Fruit fly (Drosophila melanogaster) whole organism, embryonic: ENCODE data around the gene CG31827.
A peak's percentile ranks its signal among the peaks of the same experiment; 100 is the strongest.

Source experiments
- B-H2 ChIP-seq: fragments of 200-800 bp; sonication (Bioruptor generic); optimal IDR thresholded peaks from 2 replicates; lab custom pipeline; 2018; ENCODE audit warnings: missing biosample characterization, mild to moderate bottlenecking, missing genetic modification characterization
- CG10147 ChIP-seq: fragments of 200-800 bp; sonication (Bioruptor generic); optimal IDR thresholded peaks from 2 replicates; lab custom pipeline; 2019; ENCODE audit warnings: missing biosample characterization, mild to moderate bottlenecking, missing genetic modification characterization, moderate library complexity
- CG10462 ChIP-seq: fragments of 200-800 bp; sonication (Bioruptor generic); optimal IDR thresholded peaks from 2 replicates; lab custom pipeline; 2016; ENCODE audit warnings: missing biosample characterization, missing genetic modification characterization
- CG13424 ChIP-seq: fragments of 200-800 bp; sonication (Bioruptor generic); optimal IDR thresholded peaks from 2 replicates; lab custom pipeline; 2019; ENCODE audit warnings: missing biosample characterization, mild to moderate bottlenecking, missing genetic modification characterization, moderate library complexity
- CG14014 ChIP-seq: fragments of 200-800 bp; sonication (Bioruptor generic); IDR thresholded peaks from 2 replicates; pipeline ENCODE4 v1.3.6; 2022; ENCODE audit warnings: missing biosample characterization, missing genetic modification characterization
- CG14050 ChIP-seq: fragments of 200-800 bp; sonication (Bioruptor generic); IDR thresholded peaks from 3 replicates; pipeline ENCODE4 v1.3.6; 2022; ENCODE audit warnings: missing biosample characterization, missing genetic modification characterization
- CG14965 ChIP-seq: fragments of 200-800 bp; sonication (Bioruptor generic); optimal IDR thresholded peaks from 2 replicates; lab custom pipeline; 2016; ENCODE audit warnings: missing biosample characterization, missing genetic modification characterization, borderline replicate concordance
- CG1603 ChIP-seq: fragments of 200-800 bp; sonication (Bioruptor generic); optimal IDR thresholded peaks from 2 replicates; lab custom pipeline; 2019; ENCODE audit warnings: missing biosample characterization, mild to moderate bottlenecking, missing genetic modification characterization, moderate library complexity
- CG17359 ChIP-seq: fragments of 200-800 bp; sonication (Bioruptor generic); optimal IDR thresholded peaks from 3 replicates; lab custom pipeline; 2018; ENCODE audit warnings: missing biosample characterization, mild to moderate bottlenecking, missing genetic modification characterization, moderate library complexity
- CG3065 ChIP-seq: fragments of 200-800 bp; sonication (Bioruptor generic); optimal IDR thresholded peaks from 2 replicates; lab custom pipeline; 2016; ENCODE audit warnings: missing biosample characterization, missing genetic modification characterization
- CG31224 ChIP-seq: fragments of 200-800 bp; sonication (Bioruptor generic); IDR thresholded peaks from 2 replicates; pipeline ENCODE4 v1.3.6; 2022; ENCODE audit warnings: missing biosample characterization, missing genetic modification characterization
- CG32767 ChIP-seq: fragments of 200-800 bp; sonication (Bioruptor generic); IDR thresholded peaks from 2 replicates; pipeline ENCODE4 v1.3.6; 2022; ENCODE audit warnings: missing biosample characterization, missing genetic modification characterization
- CG34224 ChIP-seq: fragments of 200-800 bp; sonication (Bioruptor generic); IDR thresholded peaks from 3 replicates; pipeline ENCODE4 v1.3.6; 2022; ENCODE audit warnings: missing biosample characterization, missing genetic modification characterization; ENCODE audit not compliant: partially characterized antibody
- CG34422 ChIP-seq: fragments of 200-800 bp; sonication (Bioruptor generic); IDR thresholded peaks from 3 replicates; pipeline ENCODE4 v1.3.6; 2022; ENCODE audit warnings: missing biosample characterization, missing genetic modification characterization
- CG4360 ChIP-seq: fragments of 200-800 bp; sonication (Bioruptor generic); IDR thresholded peaks from 2 replicates; pipeline ENCODE4 v1.3.6; 2022; ENCODE audit warnings: missing biosample characterization, missing genetic modification characterization
- CG6683 ChIP-seq: fragments of 200-800 bp; sonication (Bioruptor generic); optimal IDR thresholded peaks from 2 replicates; lab custom pipeline; 2017; ENCODE audit warnings: missing biosample characterization, mild to moderate bottlenecking, missing genetic modification characterization, missing genetic modification reagents
- CG6854 ChIP-seq: fragments of 200-800 bp; sonication (Bioruptor generic); optimal IDR thresholded peaks from 3 replicates; lab custom pipeline; 2017; ENCODE audit warnings: missing biosample characterization, mild to moderate bottlenecking, missing genetic modification characterization
- CG7928 ChIP-seq: fragments of 200-800 bp; sonication (Bioruptor generic); optimal IDR thresholded peaks from 2 replicates; lab custom pipeline; 2017; ENCODE audit warnings: missing biosample characterization, mild to moderate bottlenecking, missing genetic modification characterization
- CG8765 ChIP-seq: fragments of 200-800 bp; sonication (Bioruptor generic); IDR thresholded peaks from 2 replicates; pipeline ENCODE4 v1.3.6; 2022; ENCODE audit warnings: missing biosample characterization, missing genetic modification characterization
- CkIIα-i1 ChIP-seq: fragments of 200-800 bp; sonication (Bioruptor generic); IDR thresholded peaks from 2 replicates; pipeline ENCODE4 v1.3.6; 2022; ENCODE audit warnings: missing biosample characterization, missing genetic modification characterization
- Dll ChIP-seq: fragments of 200-800 bp; sonication (Bioruptor generic); IDR thresholded peaks from 4 replicates; pipeline ENCODE4 v1.3.6; 2022; ENCODE audit warnings: missing biosample characterization, missing genetic modification characterization; ENCODE audit not compliant: partially characterized antibody
- Dref ChIP-seq: fragments of 200-800 bp; sonication (Bioruptor generic); IDR thresholded peaks from 2 replicates; pipeline ENCODE4 v1.3.6; 2022; ENCODE audit warnings: missing biosample characterization, missing genetic modification characterization
- HLH3B ChIP-seq: fragments of 200-800 bp; sonication (Bioruptor generic); IDR thresholded peaks from 2 replicates; pipeline ENCODE4 v1.3.6; 2022; ENCODE audit warnings: missing biosample characterization, missing genetic modification characterization
- NfI ChIP-seq: fragments of 200-800 bp; sonication (Bioruptor generic); optimal IDR thresholded peaks from 3 replicates; lab custom pipeline; 2018; ENCODE audit warnings: missing biosample characterization, mild to moderate bottlenecking, missing genetic modification characterization, moderate library complexity
- Ravus ChIP-seq: fragments of 200-800 bp; sonication (Bioruptor generic); IDR thresholded peaks from 2 replicates; pipeline ENCODE4 v1.3.6; 2022; ENCODE audit warnings: missing biosample characterization, missing genetic modification characterization
- Sin3A ChIP-seq: fragments of >200 bp; optimal IDR thresholded peaks from 2 replicates; lab custom pipeline; 2018
- Sry-δ ChIP-seq: fragments of 200-800 bp; sonication (Bioruptor generic); optimal IDR thresholded peaks from 2 replicates; lab custom pipeline; 2016; ENCODE audit warnings: missing biosample characterization, missing genetic modification characterization
- Ssrp ChIP-seq: fragments of 200-800 bp; sonication (Bioruptor generic); optimal IDR thresholded peaks from 2 replicates; lab custom pipeline; 2018; ENCODE audit warnings: missing biosample characterization, mild to moderate bottlenecking, missing genetic modification characterization, moderate library complexity
- Trl ChIP-seq, 3 experiments: fragments of >200 bp in 2 of 3; fragments of 200-800 bp in 1 of 3; sonication (Bioruptor generic) in 1 of 3; optimal IDR thresholded peaks; 2 replicates in 1 of 3; 3 replicates in 2 of 3; lab custom pipeline; 2016 to 2017; ENCODE audit warnings: missing biosample characterization in 1 of 3, missing genetic modification characterization in 1 of 3
- ac ChIP-seq: fragments of 200-800 bp; sonication (Bioruptor generic); optimal IDR thresholded peaks from 3 replicates; lab custom pipeline; 2017; ENCODE audit warnings: missing biosample characterization, mild to moderate bottlenecking, missing genetic modification characterization
- ato ChIP-seq: fragments of 200-800 bp; sonication (Bioruptor generic); IDR thresholded peaks from 2 replicates; pipeline ENCODE4 v1.3.6; 2022; ENCODE audit warnings: missing biosample characterization, missing genetic modification characterization; ENCODE audit not compliant: partially characterized antibody
- bcd ChIP-seq: fragments of 200-800 bp; sonication (Bioruptor generic); optimal IDR thresholded peaks from 2 replicates; lab custom pipeline; 2017; ENCODE audit warnings: missing biosample characterization, mild to moderate bottlenecking, missing genetic modification characterization
- cad ChIP-seq: fragments of >200 bp; optimal IDR thresholded peaks from 2 replicates; lab custom pipeline; 2017; ENCODE audit warnings: missing biosample characterization, missing genetic modification characterization
- cas ChIP-seq: fragments of 200-800 bp; sonication (Bioruptor generic); IDR thresholded peaks from 2 replicates; pipeline ENCODE4 v1.3.6; 2022; ENCODE audit warnings: missing biosample characterization, missing genetic modification characterization
- chif ChIP-seq, 2 experiments: fragments of 200-800 bp; sonication (Bioruptor generic); optimal IDR thresholded peaks; 3 replicates each; lab custom pipeline; 2016; ENCODE audit warnings: missing biosample characterization in 2 of 2, missing genetic modification characterization in 2 of 2
- ci ChIP-seq: fragments of 200-800 bp; sonication (Bioruptor generic); IDR thresholded peaks from 3 replicates; pipeline ENCODE4 v1.3.6; 2022; ENCODE audit warnings: missing biosample characterization, missing genetic modification characterization
- da ChIP-seq: fragments of 200-800 bp; sonication (Bioruptor generic); optimal IDR thresholded peaks from 2 replicates; lab custom pipeline; 2016; ENCODE audit warnings: missing biosample characterization, missing genetic modification characterization
- kah ChIP-seq: fragments of 200-800 bp; sonication (Bioruptor generic); optimal IDR thresholded peaks from 2 replicates; lab custom pipeline; 2018; ENCODE audit warnings: missing biosample characterization, mild to moderate bottlenecking, missing genetic modification characterization
- knrl ChIP-seq: fragments of 200-800 bp; sonication (Bioruptor generic); IDR thresholded peaks from 3 replicates; pipeline ENCODE4 v1.3.6; 2022; ENCODE audit warnings: missing biosample characterization, missing genetic modification characterization; ENCODE audit not compliant: partially characterized antibody
- mld ChIP-seq: fragments of 200-800 bp; sonication (Bioruptor generic); IDR thresholded peaks from 3 replicates; pipeline ENCODE4 v1.3.6; 2022; ENCODE audit warnings: missing biosample characterization, missing genetic modification characterization; ENCODE audit not compliant: partially characterized antibody
- nerfin-1 ChIP-seq: fragments of 200-800 bp; sonication (Bioruptor generic); optimal IDR thresholded peaks from 3 replicates; lab custom pipeline; 2019; ENCODE audit warnings: missing biosample characterization, mild to moderate bottlenecking, missing genetic modification characterization, moderate library complexity
- pb ChIP-seq: fragments of 200-800 bp; sonication (Bioruptor generic); optimal IDR thresholded peaks from 3 replicates; lab custom pipeline; 2016; ENCODE audit warnings: missing biosample characterization, missing genetic modification characterization
- pho ChIP-seq: fragments of 200-800 bp; sonication (Bioruptor generic); optimal IDR thresholded peaks from 2 replicates; lab custom pipeline; 2016; ENCODE audit warnings: missing biosample characterization, missing genetic modification characterization
- scrt ChIP-seq: fragments of 200-800 bp; sonication (Bioruptor generic); optimal IDR thresholded peaks from 2 replicates; lab custom pipeline; 2018; ENCODE audit warnings: missing biosample characterization, mild to moderate bottlenecking, missing genetic modification characterization, moderate library complexity
- so ChIP-seq: fragments of 200-800 bp; sonication (Bioruptor generic); IDR thresholded peaks from 3 replicates; pipeline ENCODE4 v1.3.6; 2022; ENCODE audit warnings: missing biosample characterization, missing genetic modification characterization
- unpg ChIP-seq: fragments of 200-800 bp; sonication (Bioruptor generic); optimal IDR thresholded peaks from 3 replicates; lab custom pipeline; 2018; ENCODE audit warnings: missing biosample characterization, mild to moderate bottlenecking, missing genetic modification characterization, moderate library complexity
- vvl ChIP-seq: fragments of 200-800 bp; sonication (Bioruptor generic); IDR thresholded peaks from 2 replicates; pipeline ENCODE4 v1.3.6; 2022; ENCODE audit warnings: missing biosample characterization, missing genetic modification characterization
- zen ChIP-seq: fragments of 200-800 bp; sonication (Bioruptor generic); optimal IDR thresholded peaks from 3 replicates; lab custom pipeline; 2018; ENCODE audit warnings: missing biosample characterization, mild to moderate bottlenecking, missing genetic modification characterization, moderate library complexity

Gene CG31827

dm6 chr2L:15746600-15747393 lies 41.8 kb downstream of the CG31827 start (continued):
- TF ChIP-seq CG31224 (peak; percentile 54), CG4360 (GFP tag; lab: Robert Waterston, UW) (peak; percentile 45), Ssrp (tag; lab: Kevin White, UChicago) (peak; percentile 95), da (no peak), CG8765 (GFP tag; lab: Robert Waterston, UW) (0 out of 2 replicates have a peak, but pooled peaks have one; percentile 39), CG1603 (tag; lab: Kevin White, UChicago) (peak; percentile 6), pb (no peak), mld (no peak), CG14965 (GFP tag; lab: Kevin White, UChicago) (no peak), bcd (GFP tag; lab: Kevin White, UChicago) (peak; percentile 92), Sry-δ (GFP tag; lab: Kevin White, UChicago) (no peak), CG7928 (GFP tag; lab: Kevin White, UChicago) (peak; percentile 55), ac (GFP tag; lab: Kevin White, UChicago) (peak; percentile 74), CG3065 (GFP tag; lab: Kevin White, UChicago) (peak; percentile 82), Ravus (peak; percentile 14; the same call in 1 of the 2 replicates), CG13424 (tag; lab: Kevin White, UChicago) (peak; percentile 97), CG34422 (GFP tag; lab: Robert Waterston, UW) (peak; percentile 68; the same call in 2 of the 3 replicates), kah (GFP tag; lab: Kevin White, UChicago) (peak; percentile 97), nerfin-1 (tag; lab: Kevin White, UChicago) (peak; percentile 92), Dll (no peak), NfI (peak; percentile 83), so (GFP tag; lab: Robert Waterston, UW) (peak; percentile 32; the same call in 1 of the 3 replicates), vvl (GFP tag; lab: Robert Waterston, UW) (peak; percentile 83), CG10462 (GFP tag; lab: Kevin White, UChicago) (peak; percentile 68), cas (peak; percentile 26; the same call in 1 of the 2 replicates), HLH3B (peak; percentile 73), CG6683 (peak; percentile 83), CG14050 (GFP tag; lab: Robert Waterston, UW) (peak; percentile 62; the same call in 2 of the 3 replicates), ci (GFP tag; lab: Robert Waterston, UW) (peak; percentile 71), scrt (GFP tag; lab: Kevin White, UChicago) (peak; percentile 72), CG6854 (GFP tag; lab: Kevin White, UChicago) (peak; percentile 81), CG32767 (GFP tag; lab: Robert Waterston, UW) (peak; percentile 79), ato (GFP tag; lab: Robert Waterston, UW) (no peak), CkIIα-i1 (GFP tag; lab: Robert Waterston, UW) (no peak), Trl (optimal IDR thresholded peaks at IDR 0.05; lab: Kevin White, UChicago) (no peak), Trl (GFP tag; optimal IDR thresholded peaks at IDR 0.05; lab: Kevin White, UChicago) (no peak), unpg (GFP tag; lab: Kevin White, UChicago) (peak; percentile 89), B-H2 (GFP tag; lab: Kevin White, UChicago) (peak; percentile 84), pho (GFP tag; lab: Kevin White, UChicago) (peak; percentile 1), Sin3A (lab: Kevin White, UChicago) (no peak), CG17359 (peak; percentile 83), CG34224 (GFP tag; lab: Robert Waterston, UW) (no peak), cad (no peak), CG10147 (GFP tag; lab: Kevin White, UChicago) (peak; percentile 91), CG14014 (GFP tag; lab: Robert Waterston, UW) (peak; percentile 62; the same call in 1 of the 2 replicates), Dref (GFP tag; lab: Robert Waterston, UW) (peak; percentile 26; the same call in 1 of the 2 replicates), chif (GFP tag; optimal IDR thresholded peaks at IDR 0.05; lab: Kevin White, UChicago) (peak in 1 of 2 experiments; percentile 32), knrl (GFP tag; lab: Robert Waterston, UW) (no peak), zen (tag; lab: Kevin White, UChicago) (peak; percentile 89)
